Worm (Caenorhabditis elegans) whole organism, L4 larva: ENCODE data around the gene C34C6.9.

Source experiments
- F26F4.8 ChIP-seq: fragments of 200-800 bp; sonication (Bioruptor generic); conservative IDR thresholded peaks from 2 replicates; pipeline ENCODE4 v1.3.6; 2022; ENCODE audit warnings: missing genetic modification characterization, missing compliant biosample characterization
- Y5F2A.4 ChIP-seq: fragments of 200-800 bp; sonication (Bioruptor generic); optimal IDR thresholded peaks from 2 replicates; lab custom pipeline; 2018; ENCODE audit warnings: mild to moderate bottlenecking, missing genetic modification characterization, missing compliant biosample characterization
- aha-1 ChIP-seq: fragments of 150-350 bp; peaks from one replicate; lab custom pipeline; 2014; ENCODE audit warnings: missing biosample characterization, missing genetic modification characterization
- ceh-28 ChIP-seq: fragments of 150-350 bp; optimal IDR thresholded peaks from 2 replicates; lab custom pipeline; 2014; ENCODE audit warnings: missing biosample characterization, missing genetic modification reagents, missing genetic modification characterization
- ctbp-1 ChIP-seq: fragments of 200-800 bp; sonication (Bioruptor generic); IDR thresholded peaks from 2 replicates; pipeline ENCODE4 v1.3.6; 2022; ENCODE audit warnings: missing genetic modification reagents, missing genetic modification characterization, missing compliant biosample characterization
- hif-1 ChIP-seq, 2 experiments: sonication (generic microtip); optimal IDR thresholded peaks; 2 replicates each; lab custom pipeline; 2016 to 2017; ENCODE audit warnings: missing compliant biosample characterization in 2 of 2, missing genetic modification characterization in 2 of 2, missing genetic modification reagents in 2 of 2, missing genotype in 2 of 2, mild to moderate bottlenecking in 1 of 2
- hlh-11 ChIP-seq: fragments of 200-800 bp; sonication (Bioruptor generic); optimal IDR thresholded peaks from 2 replicates; lab custom pipeline; 2018; ENCODE audit warnings: mild to moderate bottlenecking, missing genetic modification characterization, missing compliant biosample characterization
- nhr-28 ChIP-seq: fragments of 150-350 bp; optimal IDR thresholded peaks from 2 replicates; lab custom pipeline; 2014; ENCODE audit warnings: missing biosample characterization, missing genetic modification characterization
- nhr-42 ChIP-seq: fragments of 200-800 bp; sonication (Bioruptor generic); IDR thresholded peaks from 2 replicates; pipeline ENCODE4 v1.3.6; 2022; ENCODE audit warnings: missing genetic modification characterization, missing compliant biosample characterization
- pha-4 ChIP-seq, 2 experiments: fragments of 150-350 bp in 1 of 2; fragments of 200-800 bp in 1 of 2; sonication (Bioruptor generic) in 1 of 2; IDR thresholded peaks in 1 of 2; optimal IDR thresholded peaks in 1 of 2; 2 replicates each; pipeline versions ENCODE4 v1.3.6 to Lab custom; 2014 to 2022; ENCODE audit warnings: missing genetic modification characterization in 2 of 2, missing genetic modification reagents in 2 of 2, missing biosample characterization in 1 of 2, missing compliant biosample characterization in 1 of 2
- saeg-2 ChIP-seq: fragments of 200-800 bp; sonication (Bioruptor generic); IDR thresholded peaks from 2 replicates; pipeline ENCODE4 v1.3.6; 2022; ENCODE audit warnings: missing genetic modification reagents, missing genetic modification characterization, missing compliant biosample characterization
- set-16 ChIP-seq: fragments of 200-800 bp; sonication (Bioruptor generic); IDR thresholded peaks from 2 replicates; pipeline ENCODE4 v1.3.6; 2022; ENCODE audit warnings: missing genetic modification reagents, missing genetic modification characterization, missing compliant biosample characterization
- skn-1 ChIP-seq: fragments of 150-350 bp; optimal IDR thresholded peaks from 2 replicates; lab custom pipeline; 2014; ENCODE audit warnings: missing biosample characterization, missing genetic modification characterization
- unc-39 ChIP-seq: sonication (generic microtip); optimal IDR thresholded peaks from 2 replicates; lab custom pipeline; 2017; ENCODE audit warnings: missing biosample characterization, missing genetic modification characterization

Gene C34C6.9

DNA sequence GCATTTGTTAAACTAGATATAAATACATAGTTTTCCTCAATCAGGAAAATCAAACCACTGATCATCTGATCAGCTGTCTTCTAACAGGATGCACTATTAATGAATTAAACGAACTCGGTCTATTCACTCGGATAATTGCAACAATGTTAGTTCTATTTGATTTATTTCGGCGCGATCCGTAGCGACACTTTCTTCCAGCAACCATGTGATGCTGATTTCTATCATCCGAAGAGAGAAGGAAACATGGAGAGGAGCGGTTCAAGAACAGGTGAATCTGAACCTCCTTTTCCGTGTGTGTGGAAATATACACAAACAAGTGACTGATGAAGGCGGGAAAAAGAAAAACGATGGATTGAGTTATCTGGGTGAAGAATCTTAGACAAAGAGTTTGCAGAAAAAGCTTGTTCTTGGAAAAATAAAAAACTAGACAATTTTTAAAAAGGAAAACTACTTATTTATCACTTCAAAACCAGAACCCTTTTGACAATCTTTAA, 46.1 kb downstream of the C34C6.9 start:
- TF ChIP-seq hlh-11 (tag; lab: Kevin White, UChicago), result peak; percentile 13
- no peak for TF ChIP-seq saeg-2 (GFP tag; lab: Robert Waterston, UW)
- TF ChIP-seq nhr-28, result peak; percentile 4

DNA sequence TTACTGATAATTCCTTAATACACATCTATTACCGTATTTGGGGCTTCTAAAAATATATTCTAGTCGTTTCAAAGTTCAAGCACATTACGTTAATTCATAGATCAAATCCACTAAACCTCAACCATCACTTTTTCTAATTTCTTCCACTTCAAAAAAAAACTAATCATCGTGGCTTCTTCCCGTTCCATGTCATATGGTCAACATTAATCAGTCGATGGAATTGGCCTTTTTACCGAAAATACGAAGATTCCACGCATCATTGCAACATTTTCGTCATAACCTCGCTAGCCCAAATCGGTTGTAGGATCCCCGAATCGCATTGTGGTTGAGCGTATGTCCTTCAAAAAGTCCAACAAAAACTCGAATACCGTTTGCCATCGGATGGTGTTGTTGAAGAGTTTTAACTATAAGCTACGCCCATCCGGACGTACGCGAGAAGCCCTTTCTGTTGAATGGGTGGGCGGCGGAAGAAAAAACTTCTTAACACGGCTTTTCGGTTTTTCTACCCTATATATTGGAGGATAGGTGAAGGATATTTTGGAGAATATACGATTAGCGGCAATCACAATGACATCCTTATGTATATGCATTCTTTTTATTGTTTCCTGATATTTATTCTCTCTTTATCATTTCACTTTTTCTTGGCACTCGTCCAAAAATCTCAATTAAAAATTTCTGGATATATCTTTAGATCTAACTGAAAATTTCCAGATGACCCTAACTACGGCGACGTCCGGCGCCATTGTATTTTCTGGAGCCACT, 46.8 kb downstream of the C34C6.9 start, which contains the start of gene rol-6:
Gene rol-6 (plus strand): TSS at position 712 of the 762 bp plus-strand sequence.
- peak; percentile 30 for TF ChIP-seq nhr-28
- TF ChIP-seq hlh-11 (tag; lab: Kevin White, UChicago), result peak; percentile 17
- TF ChIP-seq ceh-28 (tag; lab: Kevin White, UChicago), result no peak
- peak; percentile 85 for TF ChIP-seq aha-1 (tag; lab: Kevin White, UChicago)
- no peak for TF ChIP-seq ctbp-1 (GFP tag; lab: Robert Waterston, UW)
- TF ChIP-seq, all 104 proteins: peak for 3

DNA sequence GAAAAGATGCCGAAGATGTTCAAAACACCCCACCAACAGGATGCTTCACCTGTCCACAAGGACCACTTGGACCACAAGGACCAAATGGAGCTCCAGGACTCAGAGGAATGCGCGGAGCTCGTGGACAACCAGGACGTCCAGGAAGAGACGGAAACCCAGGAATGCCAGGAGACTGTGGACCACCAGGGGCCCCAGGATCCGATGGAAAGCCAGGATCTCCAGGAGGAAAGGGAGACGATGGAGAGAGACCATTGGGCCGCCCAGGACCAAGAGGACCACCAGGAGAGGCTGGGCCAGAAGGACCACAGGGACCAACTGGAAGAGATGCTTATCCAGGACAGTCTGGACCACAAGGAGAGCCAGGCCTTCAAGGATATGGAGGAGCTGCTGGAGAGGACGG, 47.9 kb downstream of the C34C6.9 start:
- no peak for TF ChIP-seq Y5F2A.4 (GFP tag; lab: Kevin White, UChicago)
- TF ChIP-seq F26F4.8 (GFP tag; lab: Robert Waterston, UW), result 0 out of 2 replicates have a peak, but pooled peaks have one; percentile 29
- TF ChIP-seq nhr-42 (GFP tag; lab: Robert Waterston, UW), result 0 out of 2 replicates have a peak, but pooled peaks have one; percentile 7
- no peak for TF ChIP-seq unc-39
- TF ChIP-seq skn-1 (tag; lab: Kevin White, UChicago), result no peak
- TF ChIP-seq hif-1 (tag; optimal IDR thresholded peaks at IDR 0.05; lab: Kevin White, UChicago), result no peak
- TF ChIP-seq set-16 (GFP tag; lab: Robert Waterston, UW), result peak; percentile 91
- TF ChIP-seq pha-4 (GFP tag; IDR thresholded peaks at IDR 0.05; lab: Robert Waterston, UW), result no peak
- no peak for TF ChIP-seq pha-4 (tag; optimal IDR thresholded peaks at IDR 0.05; lab: Kevin White, UChicago)
- TF ChIP-seq, all 104 proteins: peak for 3
